Worm (Caenorhabditis elegans): ENCODE data around the gene F59A7.11.

DNA sequence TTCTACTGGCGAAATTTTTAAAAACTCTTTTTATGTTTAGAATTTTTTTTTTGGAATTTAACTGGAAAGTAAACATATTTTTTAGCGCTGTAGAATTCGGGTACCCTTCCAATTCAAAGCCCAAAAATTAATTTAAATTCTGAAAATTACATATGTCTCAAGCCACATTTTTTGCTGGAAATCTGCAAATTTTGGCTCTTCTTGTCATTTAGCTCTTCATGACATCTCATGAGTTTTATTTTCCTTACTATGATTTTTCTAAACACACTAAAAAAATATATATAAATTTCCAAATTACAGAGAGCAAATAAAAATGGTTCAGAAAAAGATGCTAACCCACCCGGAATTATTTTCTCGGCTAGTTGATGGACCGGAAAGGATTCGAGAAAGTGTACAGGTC lies 44.5 kb downstream of the F59A7.11 start, which contains the start of gene acs-3:
- TF ChIP-seq elt-3 (tag; optimal IDR thresholded peaks at IDR 0.05) (no peak), nhr-77 (tag; optimal IDR thresholded peaks at IDR 0.05) (no peak), sea-2 (GFP tag; optimal IDR thresholded peaks at IDR 0.05) (no peak), nhr-76 (tag; optimal IDR thresholded peaks at IDR 0.05) (no peak), unc-62 (GFP tag; optimal IDR thresholded peaks at IDR 0.05) (no peak), pha-4 (tag; optimal IDR thresholded peaks at IDR 0.05) (no peak), mml-1 (tag; optimal IDR thresholded peaks at IDR 0.05) (no peak), skn-1 (tag; optimal IDR thresholded peaks at IDR 0.05) (no peak), ZK546.5 (tag; optimal IDR thresholded peaks at IDR 0.05) (no peak), tbx-2 (tag; optimal IDR thresholded peaks at IDR 0.05) (no peak), fkh-10 (GFP tag; optimal IDR thresholded peaks at IDR 0.05) (no peak), aly-2 (tag; optimal IDR thresholded peaks at IDR 0.05) (no peak)

Measured in whole organism, L3 larva.